Worm (Caenorhabditis elegans): ENCODE data around the gene C15H9.5.
A peak's percentile ranks its signal among the peaks of the same experiment; 100 is the strongest.

The C15H9.5 gene

DNA sequence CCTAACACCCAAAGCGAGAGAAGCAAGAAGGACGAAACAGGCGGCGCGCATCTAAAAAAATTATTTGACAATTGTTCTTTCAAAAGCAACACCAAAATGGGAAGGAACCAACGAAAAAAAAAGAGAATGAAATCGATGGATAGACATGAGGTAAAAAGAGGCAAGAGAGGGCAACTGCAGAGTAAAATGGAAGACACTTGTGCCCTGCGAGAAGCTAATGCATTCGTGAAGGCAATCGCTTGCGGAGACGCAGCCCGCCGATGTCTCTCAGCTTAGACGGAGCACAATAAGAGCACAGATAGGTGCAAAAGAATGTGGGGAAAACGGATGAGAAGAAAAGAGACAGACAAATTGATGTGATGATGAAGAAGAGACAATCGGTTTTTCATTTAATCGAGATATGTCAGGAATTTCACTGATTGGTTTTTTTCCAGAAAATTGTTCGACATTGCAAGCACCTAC, 35.2 kb downstream of the C15H9.5 start, which contains the start of gene C15H9.9:
Gene C15H9.9 (minus strand): TSS at position 51 of the 462 bp plus-strand sequence.
- TF ChIP-seq egl-18 (GFP tag; IDR thresholded peaks at IDR 0.05): no peak
- peak; percentile 51; the same call in 1 of the 2 replicates for TF ChIP-seq dox-1 (GFP tag; IDR thresholded peaks at IDR 0.05)
- 0 out of 2 replicates have a peak, but pooled peaks have one; percentile 22 for TF ChIP-seq C17E4.6 (GFP tag; IDR thresholded peaks at IDR 0.05)
- TF ChIP-seq nfyb-1 (GFP tag; IDR thresholded peaks at IDR 0.05): peak; percentile 63; the same call in 1 of the 2 replicates
- TF ChIP-seq Y53G8AR.9 (GFP tag; conservative IDR thresholded peaks at IDR 0.05): no peak
- peak; percentile 34 for TF ChIP-seq nhr-80 (tag; optimal IDR thresholded peaks at IDR 0.05)
- TF ChIP-seq cebp-1 (GFP tag; IDR thresholded peaks at IDR 0.05): no peak
- TF ChIP-seq cebp-1 (tag; optimal IDR thresholded peaks at IDR 0.05): peak; percentile 38
- no peak for TF ChIP-seq hmg-20 (GFP tag; IDR thresholded peaks at IDR 0.05)
- peak; percentile 53 for TF ChIP-seq zfh-2 (GFP tag; conservative IDR thresholded peaks at IDR 0.05)
- peak; percentile 2 for TF ChIP-seq chd-7 (tag; optimal IDR thresholded peaks at IDR 0.05)

DNA sequence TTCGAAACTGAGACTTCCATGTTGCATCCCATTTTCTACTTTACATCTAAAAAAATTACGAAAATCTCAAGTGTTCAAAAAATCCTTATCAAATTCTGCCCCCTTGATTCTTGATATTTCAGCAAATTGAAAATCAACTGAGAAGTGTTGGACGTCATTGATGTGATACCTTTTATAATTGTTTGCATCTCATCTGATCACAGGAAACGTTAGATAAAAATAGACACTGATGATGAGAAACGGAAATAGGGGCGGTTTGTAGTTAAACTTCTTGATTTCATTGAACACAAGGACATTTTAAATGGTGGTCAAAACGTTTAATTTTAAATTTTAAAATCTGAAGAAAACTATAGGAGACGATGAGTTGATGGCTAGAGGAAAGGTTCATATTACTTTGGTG, 35.7 kb downstream of the C15H9.5 start:
- TF ChIP-seq him-1 (tag; optimal IDR thresholded peaks at IDR 0.05): no peak
- TF ChIP-seq sptf-2 (GFP tag; optimal IDR thresholded peaks at IDR 0.05): no peak
- TF ChIP-seq hmg-20 (GFP tag; IDR thresholded peaks at IDR 0.05): no peak
- no peak for TF ChIP-seq ztf-25 (GFP tag; IDR thresholded peaks at IDR 0.05)

DNA sequence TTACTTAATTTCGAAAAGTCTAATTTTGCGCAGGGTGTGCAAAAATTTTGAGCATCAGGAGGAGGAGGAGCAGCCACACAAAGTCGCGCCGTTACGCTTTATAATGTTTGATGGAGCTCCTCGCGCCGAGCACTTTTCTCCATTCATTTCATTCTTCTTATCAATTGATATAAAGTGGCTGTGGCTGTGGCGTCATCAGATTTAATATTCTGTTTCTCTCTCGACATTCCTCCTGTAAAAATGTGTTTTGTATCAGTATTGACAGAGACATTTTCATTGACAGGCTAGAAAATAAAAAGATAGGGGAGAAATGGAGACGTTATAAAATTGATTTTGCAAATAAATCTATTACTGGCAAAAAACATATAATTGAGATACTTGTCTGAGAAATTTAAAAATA, 36.2 kb downstream of the C15H9.5 start:
- TF ChIP-seq F57C9.4 (tag; optimal IDR thresholded peaks at IDR 0.05) (no peak), dox-1 (GFP tag; IDR thresholded peaks at IDR 0.05) (peak; percentile 41; the same call in 1 of the 2 replicates), atf-7 (tag; optimal IDR thresholded peaks at IDR 0.05) (peak; percentile 51), lin-40 (tag; optimal IDR thresholded peaks at IDR 0.05) (peak; percentile 2), egl-18 (GFP tag; IDR thresholded peaks at IDR 0.05) (no peak), nhr-80 (tag; optimal IDR thresholded peaks at IDR 0.05) (peak; percentile 88), let-607 (tag; optimal IDR thresholded peaks at IDR 0.05) (peak in 1 of 2 experiments; percentile 12), B0336.3 (GFP tag; IDR thresholded peaks at IDR 0.05) (peak; percentile 47; the same call in 1 of the 2 replicates)

DNA sequence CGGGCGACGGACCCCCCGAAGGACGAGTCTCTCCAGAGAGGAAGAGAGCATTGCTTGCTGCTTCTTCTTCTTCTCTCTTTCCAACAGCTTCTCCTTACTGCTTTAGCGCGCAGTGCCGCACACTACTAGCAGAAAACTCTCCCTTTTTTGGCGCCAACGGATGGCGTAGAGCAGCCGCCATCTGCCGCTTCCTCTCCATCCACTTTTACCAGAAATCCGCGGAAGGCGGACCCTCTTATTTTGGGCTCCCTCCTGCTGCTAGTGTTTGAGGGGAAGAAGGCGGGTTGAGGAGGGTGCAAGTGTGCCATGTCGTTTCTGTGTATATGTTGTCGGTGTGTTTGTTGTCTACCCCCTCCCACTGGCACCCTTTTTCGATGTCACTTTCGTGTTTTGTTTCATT, 41.3 kb downstream of the C15H9.5 start:
- TF ChIP-seq zfh-2 (GFP tag; conservative IDR thresholded peaks at IDR 0.05) (peak; percentile 92), egrh-3 (GFP tag; IDR thresholded peaks at IDR 0.05) (peak; percentile 47), madf-3 (GFP tag; IDR thresholded peaks at IDR 0.05) (0 out of 2 replicates have a peak, but pooled peaks have one; percentile 35), attf-3 (GFP tag; conservative IDR thresholded peaks at IDR 0.05) (no peak)

DNA sequence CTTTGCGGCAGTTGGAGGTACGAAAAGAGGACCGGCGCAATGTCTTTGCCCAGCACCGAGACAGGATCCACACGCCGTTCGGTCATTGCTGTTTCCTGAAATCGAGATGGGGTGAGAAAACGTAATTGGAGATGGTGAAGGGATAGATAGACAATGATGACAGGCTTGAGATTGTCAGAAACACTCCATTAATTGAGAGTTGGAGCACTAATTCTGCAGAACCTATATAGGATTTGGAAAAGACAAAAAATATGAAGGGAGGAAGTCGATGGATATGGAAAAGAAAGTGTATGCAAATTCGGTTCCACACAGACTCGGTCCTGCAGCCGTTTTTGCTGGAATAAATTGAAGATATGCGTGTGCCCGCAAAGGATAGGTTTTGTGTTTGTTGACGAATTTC, 45.1 kb downstream of the C15H9.5 start, which contains the start of gene Y72A10A.1:
Gene Y72A10A.1 (minus strand): TSS at position 101 of the 400 bp plus-strand sequence.
- TF ChIP-seq ceh-40 (GFP tag; IDR thresholded peaks at IDR 0.05) (no peak), hmg-1.2 (GFP tag; IDR thresholded peaks at IDR 0.05) (no peak), attf-3 (GFP tag; conservative IDR thresholded peaks at IDR 0.05) (no peak), snpc-1.1 (tag; optimal IDR thresholded peaks at IDR 0.05; ENCODE audit: insufficient read depth) (no peak), madf-8 (GFP tag; conservative IDR thresholded peaks at IDR 0.05) (no peak), ceh-58 (GFP tag; IDR thresholded peaks at IDR 0.05) (no peak)

DNA sequence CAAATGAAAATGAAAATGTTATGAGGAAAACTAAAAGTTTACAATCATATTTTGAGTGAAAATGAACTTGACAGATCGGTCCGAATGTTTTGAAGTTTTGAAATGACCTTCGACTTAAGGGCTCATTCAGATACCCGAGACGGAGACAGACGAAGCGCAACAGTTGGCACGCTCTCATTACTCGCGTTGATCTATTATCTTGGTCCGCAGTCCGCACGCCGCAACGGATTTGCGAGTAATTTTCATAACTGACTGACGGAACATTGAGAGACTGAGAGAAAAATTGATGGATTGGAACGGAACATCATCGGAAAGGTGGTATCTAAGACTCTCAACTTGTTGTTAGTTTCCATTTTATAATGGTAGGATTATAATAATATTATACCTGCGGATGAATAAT, 52.8 kb downstream of the C15H9.5 start:
- TF ChIP-seq lsy-27 (tag; optimal IDR thresholded peaks at IDR 0.05; ENCODE audit: borderline replicate concordance, insufficient read depth) (no peak), tlf-1 (GFP tag; optimal IDR thresholded peaks at IDR 0.05) (no peak), hrde-1 (tag; optimal IDR thresholded peaks at IDR 0.05; ENCODE audit: borderline replicate concordance) (no peak), zim-3 (tag; optimal IDR thresholded peaks at IDR 0.05) (no peak), akir-1 (GFP tag; optimal IDR thresholded peaks at IDR 0.05) (no peak), chd-7 (tag; optimal IDR thresholded peaks at IDR 0.05) (no peak), K11D2.4 (GFP tag; IDR thresholded peaks at IDR 0.05) (no peak), ztf-26 (tag; optimal IDR thresholded peaks at IDR 0.05) (no peak), sptf-2 (GFP tag; optimal IDR thresholded peaks at IDR 0.05) (no peak), attf-3 (GFP tag; conservative IDR thresholded peaks at IDR 0.05) (no peak), ets-4 (GFP tag; optimal IDR thresholded peaks at IDR 0.05) (no peak), ekl-4 (GFP tag; IDR thresholded peaks at IDR 0.05) (no peak), snpc-1.3 (tag; optimal IDR thresholded peaks at IDR 0.05; ENCODE audit: insufficient read depth) (no peak)

Measured in whole organism, young adult.